Worm (Caenorhabditis elegans) whole organism, early embryonic: ENCODE measurements around the gene K01A2.5.
"Not testable (repeated sequence)": the region's sequence is repeated elsewhere in the genome, so short reads cannot be mapped to it uniquely, and the experiment has no call there.

Experiments
- B0310.2 ChIP-seq: sonication (generic microtip); optimal IDR thresholded peaks from 2 replicates; lab custom pipeline; 2016; ENCODE audit warnings: mild to moderate bottlenecking, missing genetic modification characterization, missing compliant biosample characterization
- F13C5.2 ChIP-seq: sonication (generic microtip); optimal IDR thresholded peaks from 2 replicates; lab custom pipeline; 2017; ENCODE audit warnings: mild to moderate bottlenecking, missing genetic modification characterization, inconsistent platforms, missing compliant biosample characterization
- aly-1 ChIP-seq: sonication (generic microtip); optimal IDR thresholded peaks from 2 replicates; lab custom pipeline; 2016; ENCODE audit warnings: missing genetic modification characterization, missing compliant biosample characterization
- ama-1 ChIP-seq: fragments of 150-350 bp; optimal IDR thresholded peaks from 2 replicates; lab custom pipeline; 2014
- ceh-13 ChIP-seq: fragments of 200-800 bp; sonication (Bioruptor generic); optimal IDR thresholded peaks from 2 replicates; lab custom pipeline; 2018; ENCODE audit warnings: mild to moderate bottlenecking, missing genetic modification characterization, missing compliant biosample characterization
- ceh-36 ChIP-seq: sonication (generic microtip); optimal IDR thresholded peaks from 2 replicates; lab custom pipeline; 2016; ENCODE audit warnings: missing genetic modification characterization, inconsistent platforms, missing compliant biosample characterization
- ets-7 ChIP-seq: sonication (generic microtip); optimal IDR thresholded peaks from 2 replicates; lab custom pipeline; 2016; ENCODE audit warnings: missing genotype, missing genetic modification characterization, missing compliant biosample characterization
- flt-1 ChIP-seq: fragments of 200-800 bp; sonication (Bioruptor generic); IDR thresholded peaks from 2 replicates; pipeline ENCODE4 v1.3.6; 2022; ENCODE audit warnings: missing genetic modification characterization, missing compliant biosample characterization
- hmbx-1 ChIP-seq: sonication (generic microtip); optimal IDR thresholded peaks from 2 replicates; lab custom pipeline; 2016; ENCODE audit warnings: mild to moderate bottlenecking, missing genetic modification characterization, missing compliant biosample characterization
- hmg-4 ChIP-seq: fragments of 200-800 bp; sonication (Bioruptor generic); optimal IDR thresholded peaks from 2 replicates; lab custom pipeline; 2018; ENCODE audit warnings: mild to moderate bottlenecking, missing genetic modification characterization, missing compliant biosample characterization
- hnd-1 ChIP-seq: sonication (generic microtip); optimal IDR thresholded peaks from 2 replicates; lab custom pipeline; 2016; ENCODE audit warnings: missing genetic modification characterization, missing compliant biosample characterization
- pes-1 ChIP-seq: fragments of 200-800 bp; sonication (Bioruptor generic); IDR thresholded peaks from 2 replicates; pipeline ENCODE4 v1.3.6; 2022; ENCODE audit warnings: missing genetic modification reagents, missing genetic modification characterization, missing compliant biosample characterization
- scrt-1 ChIP-seq: fragments of 200-800 bp; sonication (Bioruptor generic); IDR thresholded peaks from 2 replicates; pipeline ENCODE4 v1.3.6; 2022; ENCODE audit warnings: missing genetic modification characterization, missing compliant biosample characterization
- sea-1 ChIP-seq: fragments of 200-800 bp; sonication (Bioruptor generic); conservative IDR thresholded peaks from 2 replicates; pipeline ENCODE4 v1.3.6; 2022; ENCODE audit warnings: missing genetic modification characterization, missing compliant biosample characterization
- tbx-11 ChIP-seq: fragments of 200-800 bp; sonication (Bioruptor generic); IDR thresholded peaks from 2 replicates; pipeline ENCODE4 v1.3.6; 2022; ENCODE audit warnings: missing genetic modification characterization, missing compliant biosample characterization
- tbx-37 ChIP-seq: fragments of 200-800 bp; sonication (Bioruptor generic); conservative IDR thresholded peaks from 2 replicates; pipeline ENCODE4 v1.3.6; 2022; ENCODE audit warnings: missing genetic modification reagents, missing genetic modification characterization, missing compliant biosample characterization
- tra-4 ChIP-seq: sonication (generic microtip); optimal IDR thresholded peaks from 2 replicates; lab custom pipeline; 2017; ENCODE audit warnings: missing genetic modification characterization, missing compliant biosample characterization

K01A2.5 gene

ce11 chrII:290282-290681, 10.8 kb upstream of the K01A2.5 start, which contains the start of gene djr-1.1:
Gene djr-1.1 (plus strand): TSS chrII:290582.
- no peak for TF ChIP-seq tra-4

- TF ChIP-seq hmg-4 (GFP tag; lab: Kevin White, UChicago): no peak
- no peak for TF ChIP-seq hmbx-1 (tag; lab: Kevin White, UChicago)
- TF ChIP-seq F13C5.2 (tag; lab: Kevin White, UChicago): no peak
- no peak for TF ChIP-seq flt-1
- TF ChIP-seq ceh-13 (GFP tag; lab: Kevin White, UChicago): no peak
- no peak for TF ChIP-seq ama-1
Measured at ce11 chrII:294606-295005, 6.5 kb upstream of the K01A2.5 start, which contains the start of gene B0432.11. Gene B0432.11 (minus strand): TSS chrII:294706.

- TF ChIP-seq B0310.2: no peak
Measured at ce11 chrII:296911-297440, 4.1 kb upstream of the K01A2.5 start, which contains the start of the genes clec-117 and B0432.1. Gene clec-117 (minus strand): TSS chrII:297011. Gene B0432.1 (plus strand): TSS chrII:297390.

ce11 chrII:299684-300083, 1.4 kb upstream of the K01A2.5 start, which contains the start of gene K01A2.6:
Gene K01A2.6 (plus strand): TSS chrII:299984.
- TF ChIP-seq ceh-36 (tag; lab: Kevin White, UChicago): no peak
- TF ChIP-seq hmbx-1 (tag; lab: Kevin White, UChicago): no peak
- TF ChIP-seq ceh-13 (GFP tag; lab: Kevin White, UChicago): no peak
- no peak for TF ChIP-seq ama-1
- no peak for TF ChIP-seq pes-1 (GFP tag; lab: Robert Waterston, UW)
- TF ChIP-seq sea-1 (GFP tag; lab: Robert Waterston, UW): no peak
- TF ChIP-seq hmg-4 (GFP tag; lab: Kevin White, UChicago): no peak
- TF ChIP-seq ets-7 (tag; lab: Kevin White, UChicago): no peak
- no peak for TF ChIP-seq hnd-1
- no peak for TF ChIP-seq flt-1

ce11 chrII:303927-304711, 3.0 kb downstream of the K01A2.5 start:
- TF ChIP-seq hmg-4 (GFP tag; lab: Kevin White, UChicago) (no peak), tra-4 (no peak), sea-1 (GFP tag; lab: Robert Waterston, UW) (no peak), ceh-36 (tag; lab: Kevin White, UChicago) (no peak), aly-1 (tag; lab: Kevin White, UChicago) (no peak), hnd-1 (no peak), ceh-13 (GFP tag; lab: Kevin White, UChicago) (no peak), scrt-1 (GFP tag; lab: Robert Waterston, UW) (no peak), ama-1 (no peak), ets-7 (tag; lab: Kevin White, UChicago) (no peak), hmbx-1 (tag; lab: Kevin White, UChicago) (no peak)

- TF ChIP-seq F13C5.2 (tag; lab: Kevin White, UChicago) (no peak), hnd-1 (no peak), hmbx-1 (tag; lab: Kevin White, UChicago) (no peak), ceh-13 (GFP tag; lab: Kevin White, UChicago) (no peak), B0310.2 (no peak), tra-4 (no peak), scrt-1 (GFP tag; lab: Robert Waterston, UW) (no peak), hmg-4 (GFP tag; lab: Kevin White, UChicago) (no peak), sea-1 (GFP tag; lab: Robert Waterston, UW) (no peak)
Measured at ce11 chrII:305645-306044, 4.6 kb downstream of the K01A2.5 start, which contains the start of gene col-69. Gene col-69 (minus strand): TSS chrII:305745.

ce11 chrII:307154-307553, 6.1 kb downstream of the K01A2.5 start, which contains the start of gene K01A2.4:
Gene K01A2.4 (plus strand): TSS chrII:307454.
- TF ChIP-seq hmbx-1 (tag; lab: Kevin White, UChicago) (no peak), ets-7 (tag; lab: Kevin White, UChicago) (no peak), sea-1 (GFP tag; lab: Robert Waterston, UW) (no peak), tbx-11 (GFP tag; lab: Robert Waterston, UW) (no peak), tra-4 (no peak), B0310.2 (no peak), hnd-1 (no peak), aly-1 (tag; lab: Kevin White, UChicago) (no peak), flt-1 (no peak), ceh-36 (tag; lab: Kevin White, UChicago) (no peak), ama-1 (no peak), tbx-37 (GFP tag; lab: Robert Waterston, UW) (no peak), scrt-1 (GFP tag; lab: Robert Waterston, UW) (no peak), hmg-4 (GFP tag; lab: Kevin White, UChicago) (no peak)

ce11 chrII:312110-312509, 11.0 kb downstream of the K01A2.5 start, which contains the start of gene mps-2:
Gene mps-2 (minus strand): TSS chrII:312210.
- not testable (repeated sequence) for TF ChIP-seq hnd-1; ceh-13 (GFP tag; lab: Kevin White, UChicago); tbx-37 (GFP tag; lab: Robert Waterston, UW)
